Fruit fly (Drosophila melanogaster): ENCODE data around the gene CG14671.

CG14671 gene

dm6 chr3R:5520566-5520965 lies 44.0 kb downstream of the CG14671 start:
- TF ChIP-seq h (GFP tag; optimal IDR thresholded peaks at IDR 0.05) (no peak), Mio (GFP tag; optimal IDR thresholded peaks at IDR 0.05) (no peak), foxo (GFP tag; optimal IDR thresholded peaks at IDR 0.05) (no peak), jim (GFP tag; optimal IDR thresholded peaks at IDR 0.05) (no peak), rgr (GFP tag; optimal IDR thresholded peaks at IDR 0.05) (no peak), fru (GFP tag; optimal IDR thresholded peaks at IDR 0.05) (no peak), brk (GFP tag; optimal IDR thresholded peaks at IDR 0.05) (no peak)

DNA sequence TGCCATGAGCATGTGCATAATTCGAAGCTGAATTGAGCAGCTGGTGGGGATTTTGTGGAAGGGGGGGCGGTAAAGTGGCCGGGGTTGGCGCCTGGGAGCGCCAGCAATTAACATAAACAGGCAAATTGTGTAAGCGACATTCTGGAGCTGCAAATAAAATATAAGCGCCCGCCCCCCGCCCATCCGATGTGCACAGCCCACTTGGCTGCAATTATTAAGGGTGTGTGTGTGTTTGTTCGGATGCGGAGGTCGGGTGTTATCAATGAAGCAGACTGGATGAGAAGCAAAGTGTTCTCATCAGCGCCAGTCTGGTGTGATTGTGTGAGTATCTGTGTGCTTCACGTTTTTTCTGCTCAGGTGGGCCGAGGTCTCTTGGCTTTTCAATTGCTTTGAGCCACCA lies 44.8 kb downstream of the CG14671 start:
- no peak for TF ChIP-seq CrebA (GFP tag; optimal IDR thresholded peaks at IDR 0.05; ENCODE audit: borderline replicate concordance)
- TF ChIP-seq Hr78 (GFP tag; optimal IDR thresholded peaks at IDR 0.05) = no peak
- TF ChIP-seq Hnf4 (GFP tag; optimal IDR thresholded peaks at IDR 0.05) = no peak
- TF ChIP-seq sv (GFP tag; optimal IDR thresholded peaks at IDR 0.05) = no peak
- TF ChIP-seq Rel (GFP tag; optimal IDR thresholded peaks at IDR 0.05) = no peak
- TF ChIP-seq Rel (tag; optimal IDR thresholded peaks at IDR 0.05) = peak; percentile 67
- no peak for TF ChIP-seq Vsx2 (GFP tag; optimal IDR thresholded peaks at IDR 0.05; ENCODE audit: partially characterized antibody)
- no peak for TF ChIP-seq CG32264 (GFP tag; optimal IDR thresholded peaks at IDR 0.05)

DNA sequence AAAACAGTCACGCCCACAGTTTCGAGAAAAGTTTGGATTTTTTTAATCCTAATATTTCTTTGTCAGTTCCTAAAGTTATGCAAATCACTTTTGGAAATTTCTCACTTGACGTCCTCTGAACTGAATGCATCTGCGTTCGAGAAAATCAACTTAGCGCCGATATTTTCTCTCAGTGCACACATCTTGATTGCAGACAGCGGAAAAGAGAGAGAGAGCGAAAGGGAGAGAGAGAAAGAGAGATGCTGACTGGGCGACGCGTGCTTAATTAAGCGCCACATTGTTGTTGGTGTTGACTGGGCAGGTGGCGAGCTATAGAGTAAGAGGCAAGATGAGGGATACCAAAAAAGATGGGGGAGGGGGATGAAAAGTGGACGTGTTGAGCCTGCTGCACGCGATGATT lies 46.0 kb downstream of the CG14671 start:
- TF ChIP-seq OdsH (GFP tag; optimal IDR thresholded peaks at IDR 0.05) (peak; percentile 39), fru (GFP tag; optimal IDR thresholded peaks at IDR 0.05) (peak; percentile 55), foxo (GFP tag; optimal IDR thresholded peaks at IDR 0.05) (peak in 1 of 2 experiments; percentile 62), Hr83 (GFP tag; optimal IDR thresholded peaks at IDR 0.05; ENCODE audit: poor library complexity, severe bottlenecking) (no peak), h (GFP tag; optimal IDR thresholded peaks at IDR 0.05) (peak; percentile 35), woc (GFP tag; optimal IDR thresholded peaks at IDR 0.05) (peak; percentile 60), Rel (GFP tag; optimal IDR thresholded peaks at IDR 0.05) (no peak), Rel (tag; optimal IDR thresholded peaks at IDR 0.05) (no peak), CG32264 (GFP tag; optimal IDR thresholded peaks at IDR 0.05) (no peak), br (GFP tag; optimal IDR thresholded peaks at IDR 0.05) (peak; percentile 24), Hr78 (GFP tag; optimal IDR thresholded peaks at IDR 0.05) (no peak), psq (GFP tag; optimal IDR thresholded peaks at IDR 0.05) (peak; percentile 30), rgr (GFP tag; optimal IDR thresholded peaks at IDR 0.05) (peak; percentile 37), HLH106 (tag; optimal IDR thresholded peaks at IDR 0.05) (peak; percentile 48), dmrt93B (GFP tag; optimal IDR thresholded peaks at IDR 0.05) (peak; percentile 8), ey (GFP tag; optimal IDR thresholded peaks at IDR 0.05) (peak; percentile 40)

- peak; percentile 44 for TF ChIP-seq Dif (GFP tag; optimal IDR thresholded peaks at IDR 0.05; ENCODE audit: partially characterized antibody)
- no peak for TF ChIP-seq br (GFP tag; optimal IDR thresholded peaks at IDR 0.05)
- peak; percentile 71 for TF ChIP-seq Vsx2 (GFP tag; optimal IDR thresholded peaks at IDR 0.05; ENCODE audit: partially characterized antibody)
These were observed 46.8 kb downstream of the CG14671 start for dm6 chr3R:5517876-5518211.

DNA sequence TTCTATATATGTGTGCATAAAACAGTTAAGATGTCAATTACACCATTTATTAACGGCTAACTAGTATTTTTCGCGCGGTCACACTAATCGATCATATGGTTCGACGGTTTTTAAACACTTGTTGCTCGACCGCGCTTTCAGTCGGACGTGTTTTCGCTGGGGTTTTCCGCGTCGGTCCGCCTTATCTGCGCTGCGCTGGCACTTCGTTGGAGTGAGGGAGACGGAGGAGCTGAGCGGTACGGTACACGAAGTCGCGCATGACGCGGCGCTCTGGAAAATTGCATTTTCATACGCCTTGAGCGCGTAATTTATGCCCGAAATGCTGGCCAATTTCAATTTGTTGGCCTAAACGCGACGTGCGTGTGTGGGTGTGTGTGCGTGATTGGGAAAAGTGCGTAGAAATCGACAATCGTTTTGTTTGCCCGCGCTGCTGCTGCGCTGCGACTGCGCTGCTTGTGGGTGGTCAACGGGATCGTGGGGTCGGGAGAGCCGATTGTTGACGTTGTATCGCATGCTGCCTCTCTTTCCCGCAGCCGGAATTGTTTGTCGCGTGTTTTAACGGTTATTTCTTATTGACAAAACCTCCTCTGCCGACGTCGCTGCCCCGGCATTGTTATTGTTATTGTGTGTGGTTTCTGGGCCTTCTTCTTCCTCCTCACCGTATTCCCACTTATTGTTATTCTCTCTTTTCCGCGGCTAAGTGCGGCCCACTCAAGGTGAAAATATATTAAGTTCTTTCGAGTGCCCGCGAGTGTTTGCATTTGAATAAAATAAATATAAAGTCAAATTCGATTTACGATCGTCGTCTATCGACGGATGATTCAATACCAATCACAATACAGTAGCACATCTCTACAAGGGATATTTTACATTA lies 47.4 kb downstream of the CG14671 start, which contains the start of gene Itpr:
Gene Itpr (plus strand): TSS at position 116 of the 874 bp plus-strand sequence.
- TF ChIP-seq dl (GFP tag; optimal IDR thresholded peaks at IDR 0.05; ENCODE audit: insufficient read depth in 1 of 2, partially characterized antibody in 2 of 2) = no peak
- TF ChIP-seq Dfd (GFP tag; optimal IDR thresholded peaks at IDR 0.05) = no peak
- no peak for TF ChIP-seq jim (GFP tag; optimal IDR thresholded peaks at IDR 0.05)
- TF ChIP-seq ey (GFP tag; optimal IDR thresholded peaks at IDR 0.05) = no peak
- no peak for TF ChIP-seq Hr78 (GFP tag; optimal IDR thresholded peaks at IDR 0.05)
- no peak for TF ChIP-seq Mio (GFP tag; optimal IDR thresholded peaks at IDR 0.05)
- no peak for TF ChIP-seq N (GFP tag; optimal IDR thresholded peaks at IDR 0.05)
- peak; percentile 26 for TF ChIP-seq Hnf4 (GFP tag; optimal IDR thresholded peaks at IDR 0.05)
- no peak for TF ChIP-seq CG9705 (GFP tag; optimal IDR thresholded peaks at IDR 0.05)
- no peak for TF ChIP-seq woc (GFP tag; optimal IDR thresholded peaks at IDR 0.05)
- TF ChIP-seq h (GFP tag; optimal IDR thresholded peaks at IDR 0.05) = peak; percentile 82
- peak; percentile 72 for TF ChIP-seq CrebA (GFP tag; optimal IDR thresholded peaks at IDR 0.05; ENCODE audit: borderline replicate concordance)
- peak; percentile 34 for TF ChIP-seq Dif (GFP tag; optimal IDR thresholded peaks at IDR 0.05; ENCODE audit: partially characterized antibody)
- no peak for TF ChIP-seq Abd-B (GFP tag; optimal IDR thresholded peaks at IDR 0.05)
- TF ChIP-seq GATAd (GFP tag; optimal IDR thresholded peaks at IDR 0.05) = no peak
- TF ChIP-seq foxo (GFP tag; optimal IDR thresholded peaks at IDR 0.05) = peak in 1 of 2 experiments; percentile 7
- TF ChIP-seq CG32264 (GFP tag; optimal IDR thresholded peaks at IDR 0.05) = no peak
- peak; percentile 8 for TF ChIP-seq tai (GFP tag; optimal IDR thresholded peaks at IDR 0.05)
- TF ChIP-seq rgr (GFP tag; optimal IDR thresholded peaks at IDR 0.05) = no peak
- no peak for TF ChIP-seq pan (optimal IDR thresholded peaks at IDR 0.05)
- no peak for TF ChIP-seq dsf (GFP tag; optimal IDR thresholded peaks at IDR 0.05; ENCODE audit: borderline replicate concordance)
- TF ChIP-seq dmrt93B (GFP tag; optimal IDR thresholded peaks at IDR 0.05) = no peak
- no peak for TF ChIP-seq fru (GFP tag; optimal IDR thresholded peaks at IDR 0.05)
- TF ChIP-seq sv (GFP tag; optimal IDR thresholded peaks at IDR 0.05) = no peak
- peak; percentile 12 for TF ChIP-seq psq (GFP tag; optimal IDR thresholded peaks at IDR 0.05)
- no peak for TF ChIP-seq brk (GFP tag; optimal IDR thresholded peaks at IDR 0.05)
- TF ChIP-seq br (GFP tag; optimal IDR thresholded peaks at IDR 0.05) = peak; percentile 15
- TF ChIP-seq OdsH (GFP tag; optimal IDR thresholded peaks at IDR 0.05) = peak; percentile 16
- peak; percentile 28 for TF ChIP-seq Sp1 (GFP tag; optimal IDR thresholded peaks at IDR 0.05)
- peak; percentile 62 for TF ChIP-seq Hr83 (GFP tag; optimal IDR thresholded peaks at IDR 0.05; ENCODE audit: poor library complexity, severe bottlenecking)
- no peak for TF ChIP-seq Vsx2 (GFP tag; optimal IDR thresholded peaks at IDR 0.05; ENCODE audit: partially characterized antibody)
- no peak for TF ChIP-seq Rel (GFP tag; optimal IDR thresholded peaks at IDR 0.05)
- peak; percentile 73 for TF ChIP-seq Rel (tag; optimal IDR thresholded peaks at IDR 0.05)
- TF ChIP-seq Jra (GFP tag; optimal IDR thresholded peaks at IDR 0.05) = peak; percentile 49
